Worm (Caenorhabditis elegans): ENCODE results near the gene gcy-32.

The gcy-32 gene

DNA sequence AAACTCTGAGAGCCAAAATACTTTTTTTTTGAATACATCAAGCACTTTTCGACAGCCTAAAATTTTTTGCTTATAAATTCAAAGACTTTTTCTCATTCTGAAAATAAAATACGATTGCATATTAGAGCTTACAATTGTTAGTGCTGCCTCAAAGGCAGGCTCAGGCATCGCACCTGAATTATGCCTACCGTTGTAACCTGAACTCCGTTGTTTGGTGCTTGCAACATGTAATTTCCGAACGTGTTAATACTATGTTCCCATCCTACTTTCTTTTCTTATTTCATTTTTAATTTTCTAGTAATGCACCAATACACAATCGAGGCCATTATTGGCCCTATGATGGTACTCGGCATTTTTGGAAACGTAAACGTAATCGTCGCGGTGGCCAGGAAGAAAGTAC lies 27.9 kb downstream of the gcy-32 start, which contains the start of gene srsx-19:
Gene srsx-19 (plus strand): TSS at position 301 of the 400 bp plus-strand sequence.
- TF ChIP-seq ceh-39 (tag; optimal IDR thresholded peaks at IDR 0.05) (no peak), ceh-43 (GFP tag; optimal IDR thresholded peaks at IDR 0.05) (no peak), mep-1 (tag; optimal IDR thresholded peaks at IDR 0.05) (no peak), elt-1 (tag; optimal IDR thresholded peaks at IDR 0.05; ENCODE audit: borderline replicate concordance, insufficient read depth) (no peak), zip-8 (tag; optimal IDR thresholded peaks at IDR 0.05) (no peak), unc-120 (tag; optimal IDR thresholded peaks at IDR 0.05; ENCODE audit: poor library complexity, severe bottlenecking) (no peak), ceh-83 (GFP tag; optimal IDR thresholded peaks at IDR 0.05) (no peak), ces-1 (GFP tag; optimal IDR thresholded peaks at IDR 0.05) (no peak), nhr-12 (tag; optimal IDR thresholded peaks at IDR 0.05) (no peak), elt-3 (tag; optimal IDR thresholded peaks at IDR 0.05) (no peak), lin-32 (GFP tag; optimal IDR thresholded peaks at IDR 0.05) (no peak), mab-5 (tag; optimal IDR thresholded peaks at IDR 0.05) (no peak), nhr-76 (tag; optimal IDR thresholded peaks at IDR 0.05) (no peak), sem-2 (GFP tag; optimal IDR thresholded peaks at IDR 0.05) (no peak), sptf-1 (tag; optimal IDR thresholded peaks at IDR 0.05) (no peak), tbx-8 (GFP tag; optimal IDR thresholded peaks at IDR 0.05) (no peak), lin-13 (tag; optimal IDR thresholded peaks at IDR 0.05) (no peak), mls-2 (tag; optimal IDR thresholded peaks at IDR 0.05) (no peak), nhr-28 (tag; optimal IDR thresholded peaks at IDR 0.05) (no peak), nhr-237 (tag; optimal IDR thresholded peaks at IDR 0.05) (no peak)

DNA sequence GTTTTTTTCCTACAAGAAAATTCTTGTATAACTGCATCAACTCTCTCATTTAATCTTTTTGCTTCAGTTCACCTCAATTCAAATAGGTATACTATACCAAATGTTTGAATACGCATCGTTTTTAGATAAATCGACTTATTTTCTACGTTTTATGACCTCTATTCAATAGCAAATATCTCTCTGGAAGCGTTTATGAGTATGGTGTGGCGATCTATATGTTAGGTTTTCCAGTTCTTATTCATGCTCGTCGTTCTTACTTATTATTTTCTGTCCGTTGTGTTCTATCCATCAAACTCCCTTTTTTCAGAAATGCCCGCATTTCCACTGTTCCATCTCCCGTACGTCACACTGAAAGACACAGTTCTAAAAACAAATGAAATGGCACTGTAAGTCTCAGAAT lies 34.7 kb downstream of the gcy-32 start, which contains the start of gene T22G5.3:
Gene T22G5.3 (plus strand): TSS at position 301 of the 400 bp plus-strand sequence.
- no peak for TF ChIP-seq mab-5 (tag; optimal IDR thresholded peaks at IDR 0.05)
- TF ChIP-seq zip-8 (tag; optimal IDR thresholded peaks at IDR 0.05), result no peak
- TF ChIP-seq nhr-12 (tag; optimal IDR thresholded peaks at IDR 0.05), result no peak
- TF ChIP-seq flh-1 (GFP tag; optimal IDR thresholded peaks at IDR 0.05), result no peak
- no peak for TF ChIP-seq ceh-39 (tag; optimal IDR thresholded peaks at IDR 0.05)
- TF ChIP-seq elt-1 (tag; optimal IDR thresholded peaks at IDR 0.05; ENCODE audit: borderline replicate concordance, insufficient read depth), result no peak
- no peak for TF ChIP-seq ztf-11 (tag; optimal IDR thresholded peaks at IDR 0.05)
- no peak for TF ChIP-seq unc-39 (tag; optimal IDR thresholded peaks at IDR 0.05)
- no peak for TF ChIP-seq nhr-2 (tag; optimal IDR thresholded peaks at IDR 0.05)
- no peak for TF ChIP-seq ceh-43 (GFP tag; optimal IDR thresholded peaks at IDR 0.05)
- TF ChIP-seq nhr-28 (tag; optimal IDR thresholded peaks at IDR 0.05), result no peak
- no peak for TF ChIP-seq mep-1 (tag; optimal IDR thresholded peaks at IDR 0.05)
- no peak for TF ChIP-seq sem-2 (GFP tag; optimal IDR thresholded peaks at IDR 0.05)
- TF ChIP-seq ham-2 (GFP tag; optimal IDR thresholded peaks at IDR 0.05), result no peak
- no peak for TF ChIP-seq lin-13 (tag; optimal IDR thresholded peaks at IDR 0.05)
- TF ChIP-seq snpc-4 (tag; optimal IDR thresholded peaks at IDR 0.05), result no peak
- TF ChIP-seq ces-1 (GFP tag; optimal IDR thresholded peaks at IDR 0.05), result no peak
- no peak for TF ChIP-seq hlh-1 (tag; optimal IDR thresholded peaks at IDR 0.05)
- no peak for TF ChIP-seq pha-4 (tag; optimal IDR thresholded peaks at IDR 0.05)
- TF ChIP-seq drap-1 (GFP tag; optimal IDR thresholded peaks at IDR 0.05), result no peak

- TF ChIP-seq snpc-4 (tag; optimal IDR thresholded peaks at IDR 0.05) (no peak), hlh-1 (tag; optimal IDR thresholded peaks at IDR 0.05) (peak; percentile 3), elt-3 (tag; optimal IDR thresholded peaks at IDR 0.05) (no peak), mep-1 (tag; optimal IDR thresholded peaks at IDR 0.05) (no peak)
Measured at ce11 chrV:13880163-13880562, 35.1 kb downstream of the gcy-32 start.

- TF ChIP-seq sem-2 (GFP tag; optimal IDR thresholded peaks at IDR 0.05), result no peak
- no peak for TF ChIP-seq ceh-43 (GFP tag; optimal IDR thresholded peaks at IDR 0.05)
- no peak for TF ChIP-seq bed-3 (GFP tag; optimal IDR thresholded peaks at IDR 0.05)
- TF ChIP-seq nhr-2 (tag; optimal IDR thresholded peaks at IDR 0.05), result no peak
- no peak for TF ChIP-seq flh-1 (GFP tag; optimal IDR thresholded peaks at IDR 0.05)
- no peak for TF ChIP-seq elt-1 (tag; optimal IDR thresholded peaks at IDR 0.05; ENCODE audit: borderline replicate concordance, insufficient read depth)
- TF ChIP-seq mep-1 (tag; optimal IDR thresholded peaks at IDR 0.05), result no peak
- TF ChIP-seq ztf-11 (tag; optimal IDR thresholded peaks at IDR 0.05), result no peak
- TF ChIP-seq mls-2 (tag; optimal IDR thresholded peaks at IDR 0.05), result no peak
- no peak for TF ChIP-seq ceh-83 (GFP tag; optimal IDR thresholded peaks at IDR 0.05)
- no peak for TF ChIP-seq mab-5 (tag; optimal IDR thresholded peaks at IDR 0.05)
- TF ChIP-seq nhr-12 (tag; optimal IDR thresholded peaks at IDR 0.05), result no peak
- no peak for TF ChIP-seq nhr-76 (tag; optimal IDR thresholded peaks at IDR 0.05)
- TF ChIP-seq M03D4.4 (tag; optimal IDR thresholded peaks at IDR 0.05), result no peak
Measured at ce11 chrV:13879241-13879640, 36.0 kb downstream of the gcy-32 start, which contains the start of gene lbp-7. Gene lbp-7 (plus strand): TSS chrV:13879552.
